Worm (Caenorhabditis elegans) whole organism, young adult: Measurements from ENCODE around the gene ZK1193.2.

Source experiments
- B0261.1 ChIP-seq: sonication (generic microtip); optimal IDR thresholded peaks from 2 replicates; lab custom pipeline; 2016; ENCODE audit warnings: mild to moderate bottlenecking, missing genetic modification characterization, moderate library complexity, missing compliant biosample characterization
- C17E4.6 ChIP-seq: fragments of 200-800 bp; sonication (Bioruptor generic); IDR thresholded peaks from 2 replicates; pipeline ENCODE4 v1.3.6; 2022; ENCODE audit warnings: missing genetic modification reagents, missing genetic modification characterization, missing compliant biosample characterization
- F10E7.11 ChIP-seq: sonication (generic microtip); optimal IDR thresholded peaks from 2 replicates; lab custom pipeline; 2017; ENCODE audit warnings: mild to moderate bottlenecking, missing genetic modification characterization, moderate library complexity, missing compliant biosample characterization
- F37B4.10 ChIP-seq: fragments of 200-800 bp; sonication (Bioruptor generic); IDR thresholded peaks from 2 replicates; pipeline ENCODE4 v1.3.6; 2022; ENCODE audit warnings: missing genetic modification characterization, missing compliant biosample characterization
- F39B2.1 ChIP-seq: fragments of 200-800 bp; sonication (Bioruptor generic); IDR thresholded peaks from 2 replicates; pipeline ENCODE4 v1.3.6; 2022; ENCODE audit warnings: missing genetic modification reagents, missing genetic modification characterization, missing compliant biosample characterization
- F49E8.2 ChIP-seq: sonication (generic microtip); optimal IDR thresholded peaks from 3 replicates; lab custom pipeline; 2017; ENCODE audit warnings: missing genetic modification characterization, mild to moderate bottlenecking, missing compliant biosample characterization, antibody characterized with exemption, moderate library complexity; ENCODE audit not compliant: insufficient read depth
- F57C9.4 ChIP-seq: sonication (generic microtip); optimal IDR thresholded peaks from 2 replicates; lab custom pipeline; 2017; ENCODE audit warnings: mild to moderate bottlenecking, missing genetic modification characterization, missing compliant biosample characterization
- K12H6.12 ChIP-seq: fragments of 200-800 bp; sonication (Bioruptor generic); optimal IDR thresholded peaks from 2 replicates; lab custom pipeline; 2018; ENCODE audit warnings: mild to moderate bottlenecking, missing genetic modification characterization, missing compliant biosample characterization
- T07F8.4 ChIP-seq: sonication (generic microtip); optimal IDR thresholded peaks from 2 replicates; lab custom pipeline; 2016; ENCODE audit warnings: mild to moderate bottlenecking, missing genetic modification characterization, moderate library complexity, missing compliant biosample characterization
- Y53F4B.3 ChIP-seq: fragments of 200-800 bp; sonication (Bioruptor generic); IDR thresholded peaks from 2 replicates; pipeline ENCODE4 v1.3.6; 2022; ENCODE audit warnings: missing genetic modification reagents, missing genetic modification characterization, missing compliant biosample characterization
- Y53G8AR.9 ChIP-seq: fragments of 200-800 bp; sonication (Bioruptor generic); conservative IDR thresholded peaks from 2 replicates; pipeline ENCODE4 v1.3.6; 2022; ENCODE audit warnings: missing genetic modification reagents, missing genetic modification characterization, missing compliant biosample characterization
- Y79H2A.3 ChIP-seq: fragments of 200-800 bp; sonication (Bioruptor generic); conservative IDR thresholded peaks from 2 replicates; pipeline ENCODE4 v1.3.6; 2022; ENCODE audit warnings: missing genetic modification reagents, missing genetic modification characterization, missing compliant biosample characterization
- Y95B8A.8 ChIP-seq: fragments of 200-800 bp; sonication (Bioruptor generic); IDR thresholded peaks from 2 replicates; pipeline ENCODE4 v1.3.6; 2022; ENCODE audit warnings: missing genetic modification reagents, missing genetic modification characterization, missing compliant biosample characterization
- ama-1 ChIP-seq, 3 experiments: fragments of 150-350 bp in 1 of 3; sonication (generic microtip) in 2 of 3; optimal IDR thresholded peaks; 2 replicates each; lab custom pipeline; 2014 to 2018; ENCODE audit warnings: missing biosample characterization in 2 of 3, missing genetic modification characterization in 2 of 3, missing genetic modification reagents in 2 of 3
- aptf-2 ChIP-seq: fragments of 200-800 bp; sonication (Bioruptor generic); conservative IDR thresholded peaks from 2 replicates; pipeline ENCODE4 v1.3.6; 2022; ENCODE audit warnings: missing genetic modification reagents, missing genetic modification characterization, missing compliant biosample characterization
- attf-5 ChIP-seq: fragments of 200-800 bp; sonication (Bioruptor generic); optimal IDR thresholded peaks from 2 replicates; lab custom pipeline; 2018; ENCODE audit warnings: mild to moderate bottlenecking, missing genetic modification characterization, missing compliant biosample characterization
- attf-6 ChIP-seq: fragments of 200-800 bp; sonication (Bioruptor generic); IDR thresholded peaks from 2 replicates; pipeline ENCODE4 v1.3.6; 2022; ENCODE audit warnings: missing genetic modification reagents, missing genetic modification characterization, missing compliant biosample characterization
- ceh-58 ChIP-seq: fragments of 200-800 bp; sonication (Bioruptor generic); IDR thresholded peaks from 2 replicates; pipeline ENCODE4 v1.3.6; 2022; ENCODE audit warnings: missing genetic modification characterization, missing compliant biosample characterization
- ceh-79 ChIP-seq: sonication (generic microtip); optimal IDR thresholded peaks from 2 replicates; lab custom pipeline; 2017; ENCODE audit warnings: mild to moderate bottlenecking, missing genetic modification characterization, missing compliant biosample characterization
- dpff-1 ChIP-seq: sonication (generic microtip); optimal IDR thresholded peaks from 2 replicates; lab custom pipeline; 2017; ENCODE audit warnings: mild to moderate bottlenecking, missing genetic modification characterization, missing compliant biosample characterization
- efl-1 ChIP-seq: fragments of 150-350 bp; optimal IDR thresholded peaks from 2 replicates; lab custom pipeline; 2014; ENCODE audit warnings: missing biosample characterization, missing genetic modification reagents, missing genetic modification characterization
- egl-44 ChIP-seq: fragments of 200-800 bp; sonication (Bioruptor generic); IDR thresholded peaks from 2 replicates; pipeline ENCODE4 v1.3.6; 2022; ENCODE audit warnings: missing genetic modification reagents, missing genetic modification characterization, missing compliant biosample characterization
- egrh-3 ChIP-seq: fragments of 200-800 bp; sonication (Bioruptor generic); IDR thresholded peaks from 2 replicates; pipeline ENCODE4 v1.3.6; 2022; ENCODE audit warnings: missing genetic modification reagents, missing genetic modification characterization, missing compliant biosample characterization
- ets-4 ChIP-seq: fragments of 200-800 bp; sonication (Bioruptor generic); optimal IDR thresholded peaks from 2 replicates; lab custom pipeline; 2018; ENCODE audit warnings: mild to moderate bottlenecking, missing genetic modification characterization, missing compliant biosample characterization
- fkh-3 ChIP-seq: sonication (generic microtip); optimal IDR thresholded peaks from 2 replicates; lab custom pipeline; 2016; ENCODE audit warnings: mild to moderate bottlenecking, missing genetic modification characterization, missing compliant biosample characterization
- gei-17 ChIP-seq: fragments of 200-800 bp; sonication (Bioruptor generic); optimal IDR thresholded peaks from 2 replicates; lab custom pipeline; 2018; ENCODE audit warnings: mild to moderate bottlenecking, missing genetic modification characterization, missing compliant biosample characterization
- hlh-26 ChIP-seq: fragments of 200-800 bp; sonication (Bioruptor generic); conservative IDR thresholded peaks from 2 replicates; pipeline ENCODE4 v1.3.6; 2022; ENCODE audit warnings: missing genetic modification reagents, missing genetic modification characterization, missing compliant biosample characterization
- hmg-1.2 ChIP-seq: fragments of 200-800 bp; sonication (Bioruptor generic); IDR thresholded peaks from 2 replicates; pipeline ENCODE4 v1.3.6; 2022; ENCODE audit warnings: missing genetic modification reagents, missing genetic modification characterization, missing compliant biosample characterization
- hrde-1 ChIP-seq: sonication (generic microtip); optimal IDR thresholded peaks from 2 replicates; lab custom pipeline; 2016; ENCODE audit warnings: missing genetic modification characterization, mild to moderate bottlenecking, missing compliant biosample characterization, moderate library complexity, missing genotype, missing genetic modification reagents, borderline replicate concordance
- let-526 ChIP-seq: fragments of 200-800 bp; sonication (Bioruptor generic); IDR thresholded peaks from 2 replicates; pipeline ENCODE4 v1.3.6; 2022; ENCODE audit warnings: missing genetic modification reagents, missing genetic modification characterization, missing compliant biosample characterization
- lin-35 ChIP-seq, 3 experiments: fragments of 150-350 bp in 2 of 3; sonication (generic microtip) in 1 of 3; optimal IDR thresholded peaks; 2 replicates each; lab custom pipeline; 2014 to 2018; ENCODE audit warnings: missing biosample characterization in 3 of 3, missing genetic modification characterization in 3 of 3, missing genetic modification reagents in 3 of 3
- lin-40 ChIP-seq: sonication (generic microtip); optimal IDR thresholded peaks from 2 replicates; lab custom pipeline; 2016; ENCODE audit warnings: missing genetic modification characterization, mild to moderate bottlenecking, missing compliant biosample characterization, missing genotype, missing genetic modification reagents
- lsl-1 ChIP-seq: fragments of 200-800 bp; sonication (Bioruptor generic); optimal IDR thresholded peaks from 2 replicates; lab custom pipeline; 2018; ENCODE audit warnings: mild to moderate bottlenecking, missing genetic modification characterization, moderate library complexity, missing compliant biosample characterization
- mcd-1 ChIP-seq: fragments of 200-800 bp; sonication (Bioruptor generic); IDR thresholded peaks from 2 replicates; pipeline ENCODE4 v1.3.6; 2022; ENCODE audit warnings: missing genetic modification reagents, missing genetic modification characterization, missing compliant biosample characterization
- nhr-120 ChIP-seq: fragments of 200-800 bp; sonication (Bioruptor generic); IDR thresholded peaks from 2 replicates; pipeline ENCODE4 v1.3.6; 2022; ENCODE audit warnings: missing genetic modification characterization, missing compliant biosample characterization
- nhr-90 ChIP-seq: sonication (generic microtip); optimal IDR thresholded peaks from 2 replicates; lab custom pipeline; 2016; ENCODE audit warnings: missing genotype, mild to moderate bottlenecking, missing genetic modification characterization, missing compliant biosample characterization
- pha-4 ChIP-seq: fragments of 150-350 bp; sonication (generic microtip); optimal IDR thresholded peaks from 2 replicates; lab custom pipeline; 2014; ENCODE audit warnings: missing biosample characterization, missing genetic modification reagents, missing genetic modification characterization
- rec-8 ChIP-seq, 2 experiments: sonication (generic microtip); optimal IDR thresholded peaks; 2 replicates each; lab custom pipeline; 2016; ENCODE audit warnings: mild to moderate bottlenecking in 2 of 2, missing genetic modification characterization in 2 of 2, missing genetic modification reagents in 2 of 2, missing genotype in 2 of 2, missing biosample characterization in 1 of 2, missing compliant biosample characterization in 1 of 2, moderate library complexity in 1 of 2
- rpc-1 ChIP-seq, 2 experiments: fragments of 150-350 bp in 1 of 2; sonication (generic microtip) in 1 of 2; optimal IDR thresholded peaks; 2 replicates each; lab custom pipeline; 2014 to 2018; ENCODE audit warnings: missing biosample characterization in 1 of 2, missing genetic modification characterization in 1 of 2, missing genetic modification reagents in 1 of 2, missing genotype in 1 of 2
- sea-2 ChIP-seq: fragments of 200-800 bp; sonication (Bioruptor generic); IDR thresholded peaks from 2 replicates; pipeline ENCODE4 v1.3.6; 2022; ENCODE audit warnings: missing genetic modification characterization, missing compliant biosample characterization
- snpc-1.3 ChIP-seq: sonication (generic microtip); optimal IDR thresholded peaks from 2 replicates; lab custom pipeline; 2017; ENCODE audit warnings: missing genetic modification characterization, mild to moderate bottlenecking, missing compliant biosample characterization, antibody characterized with exemption, moderate library complexity, missing genotype, missing genetic modification reagents; ENCODE audit not compliant: insufficient read depth
- snpc-4 ChIP-seq, 5 experiments: fragments of 150-350 bp in 1 of 5; sonication (generic microtip) in 4 of 5; optimal IDR thresholded peaks; 2 replicates each; lab custom pipeline; 2014 to 2018; ENCODE audit warnings: missing genetic modification characterization in 5 of 5, missing biosample characterization in 3 of 5, antibody characterized with exemption in 2 of 5, mild to moderate bottlenecking in 2 of 5, missing compliant biosample characterization in 2 of 5, missing genotype in 2 of 5, moderate library complexity in 2 of 5, missing genetic modification reagents in 1 of 5
- zim-3 ChIP-seq: sonication (generic microtip); optimal IDR thresholded peaks from 2 replicates; lab custom pipeline; 2017; ENCODE audit warnings: mild to moderate bottlenecking, missing genetic modification characterization, moderate library complexity, missing compliant biosample characterization
- ztf-22 ChIP-seq: fragments of 200-800 bp; sonication (Bioruptor generic); optimal IDR thresholded peaks from 2 replicates; lab custom pipeline; 2018; ENCODE audit warnings: mild to moderate bottlenecking, missing genetic modification characterization, moderate library complexity, missing compliant biosample characterization
- ztf-6 ChIP-seq: fragments of 200-800 bp; sonication (Bioruptor generic); IDR thresholded peaks from 2 replicates; pipeline ENCODE4 v1.3.6; 2022; ENCODE audit warnings: missing genetic modification reagents, missing genetic modification characterization, missing compliant biosample characterization

The ZK1193.2 gene

ce11 chrX:410073-410572, 15.3 kb downstream of the ZK1193.2 start (continued):
- TF ChIP-seq K12H6.12 (tag; lab: Kevin White, UChicago) (peak; percentile 85), aptf-2 (GFP tag; lab: Robert Waterston, UW) (no peak), lin-35 (GFP tag; optimal IDR thresholded peaks at IDR 0.05; lab: Kevin White, UChicago) (peak in 1 of 3 experiments; percentile 82), C17E4.6 (GFP tag; lab: Robert Waterston, UW) (0 out of 2 replicates have a peak, but pooled peaks have one; percentile 11), B0261.1 (peak; percentile 90), egrh-3 (GFP tag; lab: Robert Waterston, UW) (peak; percentile 46), F10E7.11 (tag; lab: Kevin White, UChicago) (peak; percentile 82), ztf-6 (GFP tag; lab: Robert Waterston, UW) (no peak), attf-6 (GFP tag; lab: Robert Waterston, UW) (no peak), Y53F4B.3 (GFP tag; lab: Robert Waterston, UW) (no peak), dpff-1 (no peak), egl-44 (0 out of 2 replicates have a peak, but pooled peaks have one; percentile 51), F49E8.2 (tag; lab: Kevin White, UChicago) (peak; percentile 31), F57C9.4 (tag; lab: Kevin White, UChicago) (no peak), ceh-58 (GFP tag; lab: Robert Waterston, UW) (no peak), ceh-79 (tag; lab: Kevin White, UChicago) (peak; percentile 67), hmg-1.2 (GFP tag; lab: Robert Waterston, UW) (peak; percentile 89), rec-8 (tag; optimal IDR thresholded peaks at IDR 0.05; lab: Kevin White, UChicago) (peak; percentile 46 to 84), Y95B8A.8 (GFP tag; lab: Robert Waterston, UW) (peak; percentile 38; the same call in 1 of the 2 replicates), Y53G8AR.9 (0 out of 2 replicates have a peak, but pooled peaks have one; percentile 67), T07F8.4 (tag; lab: Kevin White, UChicago) (peak; percentile 74), fkh-3 (peak; percentile 78), rpc-1 (optimal IDR thresholded peaks at IDR 0.05; lab: Kevin White, UChicago) (peak; percentile 92), rpc-1 (tag; optimal IDR thresholded peaks at IDR 0.05; lab: Kevin White, UChicago) (peak; percentile 94), sea-2 (GFP tag; lab: Robert Waterston, UW) (0 out of 2 replicates have a peak, but pooled peaks have one; percentile 48), ztf-22 (GFP tag; lab: Kevin White, UChicago) (peak; percentile 32), zim-3 (peak; percentile 53), hlh-26 (GFP tag; lab: Robert Waterston, UW) (no peak), attf-5 (peak; percentile 55), nhr-120 (GFP tag; lab: Robert Waterston, UW) (0 out of 2 replicates have a peak, but pooled peaks have one; percentile 50), ets-4 (GFP tag; lab: Kevin White, UChicago) (no peak), lin-40 (tag; lab: Kevin White, UChicago) (peak; percentile 98), nhr-90 (peak; percentile 83), Y79H2A.3 (no peak), pha-4 (tag; lab: Kevin White, UChicago) (no peak), gei-17 (GFP tag; lab: Kevin White, UChicago) (peak; percentile 95), snpc-1.3 (peak; percentile 60), efl-1 (no peak), F37B4.10 (GFP tag; lab: Robert Waterston, UW) (0 out of 2 replicates have a peak, but pooled peaks have one; percentile 5), hrde-1 (tag; lab: Kevin White, UChicago) (peak; percentile 80), mcd-1 (peak; percentile 83), snpc-4 (GFP tag; optimal IDR thresholded peaks at IDR 0.05; lab: Kevin White, UChicago) (peak; percentile 58), snpc-4 (tag; optimal IDR thresholded peaks at IDR 0.05; lab: Kevin White, UChicago) (peak in 3 of 4 experiments; percentile 45 to 78 (median 54)), lsl-1 (GFP tag; lab: Kevin White, UChicago) (no peak), let-526 (GFP tag; lab: Robert Waterston, UW) (peak; percentile 27; the same call in 1 of the 2 replicates), F39B2.1 (GFP tag; lab: Robert Waterston, UW) (no peak), ama-1 (optimal IDR thresholded peaks at IDR 0.05; lab: Kevin White, UChicago) (no peak), ama-1 (GFP tag; optimal IDR thresholded peaks at IDR 0.05; lab: Kevin White, UChicago) (peak in 1 of 2 experiments; percentile 26)
